Worm (Caenorhabditis elegans) whole organism, late embryonic: ENCODE results near the gene F59A6.2.

Source experiments
- C08G9.2 ChIP-seq: sonication (generic microtip); optimal IDR thresholded peaks from 2 replicates; lab custom pipeline; 2016; ENCODE audit warnings: mild to moderate bottlenecking, missing genetic modification characterization, moderate library complexity, missing compliant biosample characterization
- K09A11.1 ChIP-seq: sonication (generic microtip); optimal IDR thresholded peaks from 2 replicates; lab custom pipeline; 2017; ENCODE audit warnings: antibody characterized with exemption, mild to moderate bottlenecking, missing genetic modification characterization, missing compliant biosample characterization; ENCODE audit not compliant: insufficient read depth
- T23F11.4 ChIP-seq: fragments of 200-800 bp; sonication (Bioruptor generic); optimal IDR thresholded peaks from 2 replicates; lab custom pipeline; 2018; ENCODE audit warnings: mild to moderate bottlenecking, missing genetic modification characterization, missing compliant biosample characterization
- Y22D7AL.16 ChIP-seq: sonication (generic microtip); optimal IDR thresholded peaks from 2 replicates; lab custom pipeline; 2016; ENCODE audit warnings: missing genetic modification characterization, missing compliant biosample characterization
- ceh-14 ChIP-seq: sonication (generic microtip); optimal IDR thresholded peaks from 2 replicates; lab custom pipeline; 2016; ENCODE audit warnings: missing genotype, missing genetic modification characterization, missing compliant biosample characterization
- ceh-18 ChIP-seq: sonication (generic microtip); optimal IDR thresholded peaks from 2 replicates; lab custom pipeline; 2016; ENCODE audit warnings: missing genetic modification characterization, missing compliant biosample characterization
- ceh-19 ChIP-seq: fragments of 200-800 bp; sonication (Bioruptor generic); optimal IDR thresholded peaks from 2 replicates; lab custom pipeline; 2018; ENCODE audit warnings: mild to moderate bottlenecking, missing genetic modification characterization, missing compliant biosample characterization
- ceh-2 ChIP-seq: sonication (generic microtip); optimal IDR thresholded peaks from 2 replicates; lab custom pipeline; 2016; ENCODE audit warnings: missing genotype, missing genetic modification characterization, missing compliant biosample characterization
- ceh-22 ChIP-seq: sonication (generic microtip); optimal IDR thresholded peaks from 2 replicates; lab custom pipeline; 2017; ENCODE audit warnings: missing biosample characterization, missing genetic modification characterization
- ceh-24 ChIP-seq: sonication (generic microtip); optimal IDR thresholded peaks from 2 replicates; lab custom pipeline; 2016; ENCODE audit warnings: mild to moderate bottlenecking, missing genetic modification characterization, missing compliant biosample characterization
- ceh-31 ChIP-seq: sonication (generic microtip); optimal IDR thresholded peaks from 2 replicates; lab custom pipeline; 2016; ENCODE audit warnings: missing genetic modification characterization, missing compliant biosample characterization
- ceh-34 ChIP-seq: sonication (generic microtip); optimal IDR thresholded peaks from 2 replicates; lab custom pipeline; 2016; ENCODE audit warnings: mild to moderate bottlenecking, missing genetic modification characterization, missing compliant biosample characterization
- ceh-45 ChIP-seq: fragments of 200-800 bp; sonication (Bioruptor generic); IDR thresholded peaks from 2 replicates; pipeline ENCODE4 v1.3.6; 2022; ENCODE audit warnings: missing genetic modification reagents, missing genetic modification characterization, missing compliant biosample characterization
- dve-1 ChIP-seq: sonication (generic microtip); optimal IDR thresholded peaks from 2 replicates; lab custom pipeline; 2017; ENCODE audit warnings: antibody characterized with exemption, mild to moderate bottlenecking, missing genetic modification characterization, missing compliant biosample characterization
- elt-2 ChIP-seq: sonication (generic microtip); optimal IDR thresholded peaks from 2 replicates; lab custom pipeline; 2016; ENCODE audit warnings: missing genetic modification reagents, missing genetic modification characterization, missing compliant biosample characterization
- fkh-10 ChIP-seq: fragments of 150-350 bp; optimal IDR thresholded peaks from 2 replicates; lab custom pipeline; 2014; ENCODE audit warnings: missing biosample characterization, missing genetic modification reagents, missing genetic modification characterization
- gmeb-2 ChIP-seq: sonication (generic microtip); optimal IDR thresholded peaks from 2 replicates; lab custom pipeline; 2016; ENCODE audit warnings: missing genetic modification characterization, inconsistent platforms, missing compliant biosample characterization
- hlh-13 ChIP-seq: fragments of 200-800 bp; sonication (Bioruptor generic); optimal IDR thresholded peaks from 2 replicates; lab custom pipeline; 2018; ENCODE audit warnings: mild to moderate bottlenecking, missing genetic modification characterization, missing compliant biosample characterization
- hlh-30 ChIP-seq: sonication (generic microtip); optimal IDR thresholded peaks from 2 replicates; lab custom pipeline; 2017; ENCODE audit warnings: antibody characterized with exemption, missing genetic modification characterization, missing compliant biosample characterization; ENCODE audit not compliant: insufficient read depth
- hlh-8 ChIP-seq: sonication (generic microtip); optimal IDR thresholded peaks from 2 replicates; lab custom pipeline; 2016; ENCODE audit warnings: missing genotype, missing genetic modification characterization, missing compliant biosample characterization
- lim-6 ChIP-seq: sonication (generic microtip); optimal IDR thresholded peaks from 2 replicates; lab custom pipeline; 2016; ENCODE audit warnings: missing genetic modification characterization, missing compliant biosample characterization
- nfya-1 ChIP-seq: sonication (generic microtip); optimal IDR thresholded peaks from 2 replicates; lab custom pipeline; 2017; ENCODE audit warnings: missing genetic modification characterization, mild to moderate bottlenecking, missing compliant biosample characterization, antibody characterized with exemption, moderate library complexity
- odd-2 ChIP-seq: sonication (generic microtip); optimal IDR thresholded peaks from 2 replicates; lab custom pipeline; 2017; ENCODE audit warnings: antibody characterized with exemption, mild to moderate bottlenecking, missing genetic modification characterization, missing compliant biosample characterization
- pax-1 ChIP-seq: fragments of 150-350 bp; optimal IDR thresholded peaks from 2 replicates; lab custom pipeline; 2014; ENCODE audit warnings: missing biosample characterization, missing genetic modification characterization
- pha-4 ChIP-seq: fragments of 150-350 bp; optimal IDR thresholded peaks from 2 replicates; lab custom pipeline; 2018; ENCODE audit warnings: missing biosample characterization, missing genetic modification reagents, missing genetic modification characterization
- pqm-1 ChIP-seq: sonication (generic microtip); optimal IDR thresholded peaks from 2 replicates; lab custom pipeline; 2016; ENCODE audit warnings: missing genetic modification characterization, missing compliant biosample characterization
- ref-2 ChIP-seq: sonication (generic microtip); optimal IDR thresholded peaks from 2 replicates; lab custom pipeline; 2016; ENCODE audit warnings: missing genetic modification characterization, missing compliant biosample characterization
- sdc-2 ChIP-seq: sonication (generic microtip); optimal IDR thresholded peaks from 2 replicates; lab custom pipeline; 2016; ENCODE audit warnings: missing genotype, missing genetic modification characterization, missing compliant biosample characterization
- sox-2 ChIP-seq: fragments of 200-800 bp; sonication (Bioruptor generic); IDR thresholded peaks from 2 replicates; pipeline ENCODE4 v1.3.6; 2022; ENCODE audit warnings: missing genetic modification reagents, missing genetic modification characterization, missing compliant biosample characterization
- tbx-7 ChIP-seq: sonication (generic microtip); optimal IDR thresholded peaks from 2 replicates; lab custom pipeline; 2016; ENCODE audit warnings: missing genotype, missing genetic modification characterization, missing compliant biosample characterization
- unc-3 ChIP-seq, 2 experiments: fragments of 200-800 bp in 1 of 2; sonication (Bioruptor generic) in 1 of 2; sonication (generic microtip) in 1 of 2; conservative IDR thresholded peaks in 1 of 2; optimal IDR thresholded peaks in 1 of 2; 2 replicates each; pipeline versions ENCODE4 v1.3.6 to Lab custom; 2016 to 2022; ENCODE audit warnings: missing compliant biosample characterization in 2 of 2, missing genetic modification characterization in 2 of 2, missing genetic modification reagents in 1 of 2
- unc-42 ChIP-seq: sonication (generic microtip); optimal IDR thresholded peaks from 2 replicates; lab custom pipeline; 2016; ENCODE audit warnings: missing genotype, missing genetic modification characterization, missing compliant biosample characterization
- unc-55 ChIP-seq: sonication (generic microtip); optimal IDR thresholded peaks from 2 replicates; lab custom pipeline; 2017; ENCODE audit warnings: missing biosample characterization, missing genetic modification reagents, missing genetic modification characterization
- ztf-16 ChIP-seq: sonication (generic microtip); optimal IDR thresholded peaks from 2 replicates; lab custom pipeline; 2017; ENCODE audit warnings: missing genetic modification characterization, missing compliant biosample characterization

The F59A6.2 gene

DNA sequence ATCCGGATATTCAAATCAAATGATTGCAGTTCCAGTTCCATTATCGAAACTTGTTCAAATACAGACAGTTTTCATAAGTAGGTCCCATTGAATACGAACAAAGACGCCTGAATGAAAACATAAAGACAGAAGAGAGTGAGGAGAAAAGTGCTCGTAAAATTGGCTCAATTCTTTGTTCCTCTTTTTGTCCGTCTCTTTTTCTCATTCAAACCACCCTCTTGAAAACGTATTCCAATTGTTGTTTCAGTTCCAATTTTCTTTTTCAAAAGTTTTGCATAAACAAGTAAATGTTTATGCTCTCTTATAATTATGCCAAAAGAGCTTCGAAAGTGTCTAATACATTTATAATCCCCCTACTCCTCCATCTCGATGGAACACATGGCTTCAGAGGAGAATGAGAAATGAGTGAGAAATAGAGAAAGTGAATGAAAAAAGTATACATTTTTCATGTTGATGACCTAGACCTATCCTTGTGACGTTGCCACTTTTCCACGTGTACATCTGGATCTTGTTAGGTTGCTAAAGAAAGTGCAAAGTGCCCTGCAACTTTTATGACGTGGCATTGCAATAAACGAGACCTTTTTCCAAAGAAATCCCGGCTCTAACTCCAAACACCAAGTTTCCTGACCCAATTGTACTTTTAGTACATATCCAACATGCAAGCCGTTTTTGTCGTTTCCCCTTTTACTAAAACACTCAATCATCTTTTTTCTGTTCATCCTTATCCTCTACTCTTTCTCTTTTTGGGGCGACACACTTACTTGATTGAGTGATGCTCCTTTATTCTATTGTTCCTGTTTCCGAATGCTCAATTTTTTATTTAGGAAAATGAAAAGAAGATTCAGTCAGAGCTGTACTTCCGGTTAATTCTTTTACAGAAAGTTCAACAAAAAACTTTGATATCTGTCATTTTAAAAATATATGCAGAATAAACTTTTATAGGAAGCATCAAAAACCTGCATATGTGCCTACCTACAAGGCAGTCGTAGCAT lies 32.0 kb downstream of the F59A6.2 start:
- TF ChIP-seq unc-42 (tag; lab: Kevin White, UChicago): peak; percentile 22
- TF ChIP-seq hlh-8: no peak

DNA sequence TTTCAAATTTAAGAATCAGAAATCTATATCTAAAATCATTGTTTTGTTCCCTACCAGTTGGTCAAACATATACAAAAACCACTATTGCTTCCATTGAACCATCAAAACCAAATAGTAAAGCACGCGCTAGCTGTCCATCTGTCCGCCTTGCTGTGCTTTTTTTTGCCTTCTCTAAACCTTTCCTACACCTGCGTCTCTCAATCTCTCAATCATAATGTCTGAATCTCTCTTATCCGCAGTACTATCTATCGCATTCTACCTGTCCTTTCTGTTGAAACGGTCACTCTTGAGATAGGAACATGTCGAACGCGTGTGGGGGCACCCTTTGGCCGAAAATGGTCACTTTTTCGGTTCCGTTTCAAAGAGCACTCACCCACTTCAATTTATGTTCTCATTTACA lies 32.8 kb downstream of the F59A6.2 start:
- TF ChIP-seq elt-2 (tag; lab: Kevin White, UChicago) (peak; percentile 74), nfya-1 (tag; lab: Kevin White, UChicago) (peak; percentile 24), pqm-1 (tag; lab: Kevin White, UChicago) (no peak)

DNA sequence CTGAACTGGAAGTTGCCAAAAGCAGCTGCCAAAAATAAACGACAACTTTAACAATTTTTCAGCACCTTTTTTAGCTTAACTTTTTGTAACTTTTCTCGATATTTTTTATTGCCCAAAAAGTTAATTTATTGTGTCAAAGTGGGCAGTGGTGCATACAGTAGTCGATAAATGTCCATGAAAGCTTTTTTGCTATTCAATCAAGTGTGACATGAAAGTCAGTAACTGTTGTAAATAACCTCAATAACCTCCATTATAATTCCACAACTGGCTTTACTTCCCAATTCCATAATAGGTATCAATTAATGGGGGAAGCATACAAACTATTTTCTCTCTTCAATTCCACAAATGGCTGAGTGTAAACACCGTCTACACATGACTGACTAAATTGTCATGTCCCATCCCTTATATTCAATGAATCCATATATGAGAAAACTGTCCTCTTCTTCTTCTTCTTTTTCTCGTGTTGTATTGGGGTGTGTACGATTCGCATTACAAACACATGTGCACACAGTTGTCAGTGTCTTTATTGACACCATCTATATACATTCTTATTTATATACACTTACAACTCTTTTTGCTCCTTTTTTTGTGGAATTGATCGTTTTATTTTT lies 33.8 kb downstream of the F59A6.2 start:
- TF ChIP-seq ceh-31 (tag; lab: Kevin White, UChicago): peak; percentile 18
- no peak for TF ChIP-seq elt-2 (tag; lab: Kevin White, UChicago)
- no peak for TF ChIP-seq C08G9.2 (tag; lab: Kevin White, UChicago)

DNA sequence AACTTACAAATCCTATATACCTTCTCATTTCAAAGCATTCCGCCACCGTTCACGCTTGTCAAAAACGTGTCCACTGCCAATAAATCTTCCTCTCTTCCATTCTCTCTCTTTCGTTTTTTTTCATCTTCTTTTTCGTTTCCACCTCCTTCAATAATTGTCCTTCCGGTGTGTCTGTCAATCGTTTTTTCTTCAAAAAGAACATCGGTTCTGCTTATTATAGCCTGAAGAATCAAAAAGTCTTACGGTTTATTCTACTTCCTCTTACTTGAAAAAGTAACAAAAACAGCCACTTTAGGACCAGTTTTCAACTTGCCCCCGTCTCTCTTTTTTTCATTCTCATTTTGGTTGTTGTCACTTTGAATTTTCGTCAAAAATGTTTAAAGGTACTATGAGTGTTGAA lies 34.8 kb downstream of the F59A6.2 start:
- TF ChIP-seq T23F11.4 (GFP tag; lab: Kevin White, UChicago) (no peak), nfya-1 (tag; lab: Kevin White, UChicago) (no peak), ztf-16 (tag; lab: Kevin White, UChicago) (no peak), K09A11.1 (tag; lab: Kevin White, UChicago) (no peak), fkh-10 (GFP tag; lab: Kevin White, UChicago) (no peak)

DNA sequence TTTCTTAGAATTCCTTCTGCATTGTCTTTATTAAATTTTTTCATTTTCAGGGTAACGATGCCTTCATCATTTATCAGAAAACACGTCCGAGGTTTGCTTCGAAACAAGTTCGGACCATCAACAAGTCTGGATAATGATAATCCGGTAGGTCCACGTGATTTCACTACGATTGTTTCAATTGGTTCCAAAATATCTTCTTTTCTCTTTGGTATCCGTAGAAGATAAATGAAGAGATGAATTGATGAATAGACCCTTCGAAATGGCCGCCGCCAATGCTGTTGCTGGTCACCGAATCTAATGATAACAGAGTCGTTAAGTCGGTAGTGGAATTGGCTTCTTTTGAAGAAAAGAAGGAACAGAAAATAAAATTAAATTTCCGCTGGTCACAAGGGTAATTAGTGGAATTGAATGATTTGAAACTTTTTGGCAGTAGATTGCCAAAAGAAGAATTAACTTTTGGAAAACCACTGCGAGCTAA lies 35.4 kb downstream of the F59A6.2 start, which contains the start of gene F33G12.6:
F33G12.6 (plus strand) TSS at position 51 of the 478 bp plus-strand sequence.
- TF ChIP-seq lim-6 (tag; lab: Kevin White, UChicago): no peak
- no peak for TF ChIP-seq elt-2 (tag; lab: Kevin White, UChicago)
- no peak for TF ChIP-seq hlh-13
- no peak for TF ChIP-seq ceh-24
- no peak for TF ChIP-seq ceh-31 (tag; lab: Kevin White, UChicago)
- TF ChIP-seq ceh-34 (tag; lab: Kevin White, UChicago): no peak
- no peak for TF ChIP-seq gmeb-2 (tag; lab: Kevin White, UChicago)
- no peak for TF ChIP-seq sdc-2 (tag; lab: Kevin White, UChicago)
- no peak for TF ChIP-seq ceh-19 (GFP tag; lab: Kevin White, UChicago)
- no peak for TF ChIP-seq pax-1 (tag; lab: Kevin White, UChicago)
- TF ChIP-seq K09A11.1 (tag; lab: Kevin White, UChicago): no peak
- TF ChIP-seq dve-1 (tag; lab: Kevin White, UChicago): no peak
- TF ChIP-seq Y22D7AL.16 (tag; lab: Kevin White, UChicago): no peak
- no peak for TF ChIP-seq tbx-7
- TF ChIP-seq T23F11.4 (GFP tag; lab: Kevin White, UChicago): no peak
- TF ChIP-seq ceh-22: no peak
- TF ChIP-seq ztf-16 (tag; lab: Kevin White, UChicago): no peak
- no peak for TF ChIP-seq ceh-18 (tag; lab: Kevin White, UChicago)
- TF ChIP-seq ceh-2: no peak
- no peak for TF ChIP-seq odd-2 (tag; lab: Kevin White, UChicago)
- TF ChIP-seq, all 69 proteins: peak for 0

DNA sequence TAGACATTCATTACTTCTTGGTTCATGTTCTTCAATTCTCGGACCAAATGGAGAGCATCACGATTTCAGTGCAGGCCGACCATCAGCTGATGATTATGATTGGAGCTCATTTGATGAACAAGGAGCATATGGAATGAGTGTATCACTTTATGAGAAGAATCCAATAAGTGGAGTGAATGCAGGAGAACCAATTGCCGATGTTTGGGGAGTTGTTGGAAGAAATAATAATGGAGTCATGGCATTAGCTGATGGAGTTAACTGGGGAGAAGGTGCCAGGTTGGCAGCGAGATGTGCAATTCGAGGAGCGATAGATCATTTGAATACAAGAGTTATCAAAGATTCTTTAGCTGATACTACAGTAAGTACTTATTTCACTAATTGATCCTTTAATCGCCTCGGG lies 36.3 kb downstream of the F59A6.2 start:
- no peak for TF ChIP-seq ceh-14 (tag; lab: Kevin White, UChicago)
- TF ChIP-seq pqm-1 (tag; lab: Kevin White, UChicago): no peak
- TF ChIP-seq sdc-2 (tag; lab: Kevin White, UChicago): no peak
- TF ChIP-seq ceh-19 (GFP tag; lab: Kevin White, UChicago): no peak
- TF ChIP-seq lim-6 (tag; lab: Kevin White, UChicago): no peak
- TF ChIP-seq T23F11.4 (GFP tag; lab: Kevin White, UChicago): no peak
- no peak for TF ChIP-seq unc-55 (GFP tag; lab: Kevin White, UChicago)
- no peak for TF ChIP-seq sox-2 (GFP tag; lab: Robert Waterston, UW)
- TF ChIP-seq pax-1 (tag; lab: Kevin White, UChicago): no peak
- TF ChIP-seq unc-3 (GFP tag; conservative IDR thresholded peaks at IDR 0.05; lab: Robert Waterston, UW): no peak
- no peak for TF ChIP-seq unc-3 (tag; optimal IDR thresholded peaks at IDR 0.05; lab: Kevin White, UChicago)
- no peak for TF ChIP-seq ref-2 (tag; lab: Kevin White, UChicago)
- TF ChIP-seq hlh-30 (tag; lab: Kevin White, UChicago): no peak
- TF ChIP-seq ceh-45 (GFP tag; lab: Robert Waterston, UW): no peak
- TF ChIP-seq ceh-34 (tag; lab: Kevin White, UChicago): no peak
- no peak for TF ChIP-seq pha-4 (tag; lab: Kevin White, UChicago)
